Worm (Caenorhabditis elegans) whole organism, L2 larva: ENCODE data around the gene srg-27.

Experiments used
- blmp-1 ChIP-seq: sonication (generic microtip); optimal IDR thresholded peaks from 2 replicates; lab custom pipeline; 2017; ENCODE audit warnings: missing genetic modification characterization, mild to moderate bottlenecking, missing compliant biosample characterization, antibody characterized with exemption, moderate library complexity; ENCODE audit not compliant: insufficient read depth
- ceh-82 ChIP-seq: fragments of 150-350 bp; optimal IDR thresholded peaks from 2 replicates; lab custom pipeline; 2014; ENCODE audit warnings: missing biosample characterization, missing genetic modification characterization
- egl-27 ChIP-seq: sonication (generic microtip); optimal IDR thresholded peaks from 3 replicates; lab custom pipeline; 2017; ENCODE audit warnings: missing biosample characterization, missing genetic modification reagents, missing genetic modification characterization
- lin-39 ChIP-seq: fragments of 150-350 bp; optimal IDR thresholded peaks from 2 replicates; lab custom pipeline; 2014; ENCODE audit warnings: missing biosample characterization, missing genetic modification reagents, missing genetic modification characterization
- mab-5 ChIP-seq: fragments of 150-350 bp; optimal IDR thresholded peaks from 2 replicates; lab custom pipeline; 2014; ENCODE audit warnings: missing biosample characterization, missing genetic modification characterization
- nhr-11 ChIP-seq: fragments of 150-350 bp; optimal IDR thresholded peaks from 2 replicates; lab custom pipeline; 2014; ENCODE audit warnings: missing biosample characterization, missing genetic modification characterization
- nhr-12 ChIP-seq: fragments of 150-350 bp; optimal IDR thresholded peaks from 2 replicates; lab custom pipeline; 2014; ENCODE audit warnings: missing biosample characterization, missing genetic modification characterization
- nhr-77 ChIP-seq: fragments of 150-350 bp; optimal IDR thresholded peaks from 2 replicates; lab custom pipeline; 2014; ENCODE audit warnings: missing biosample characterization, missing genetic modification characterization
- snpc-4 ChIP-seq: fragments of 150-350 bp; optimal IDR thresholded peaks from 2 replicates; lab custom pipeline; 2014; ENCODE audit warnings: missing biosample characterization, missing genetic modification characterization
- unc-39 ChIP-seq: fragments of 150-350 bp; optimal IDR thresholded peaks from 2 replicates; lab custom pipeline; 2014; ENCODE audit warnings: missing biosample characterization, missing genetic modification characterization
- unc-62 ChIP-seq: fragments of 150-350 bp; optimal IDR thresholded peaks from 2 replicates; lab custom pipeline; 2014; ENCODE audit warnings: missing biosample characterization, missing genetic modification reagents, missing genetic modification characterization
- ztf-11 ChIP-seq: sonication (generic microtip); optimal IDR thresholded peaks from 2 replicates; lab custom pipeline; 2017; ENCODE audit warnings: missing biosample characterization, missing genetic modification characterization

DNA sequence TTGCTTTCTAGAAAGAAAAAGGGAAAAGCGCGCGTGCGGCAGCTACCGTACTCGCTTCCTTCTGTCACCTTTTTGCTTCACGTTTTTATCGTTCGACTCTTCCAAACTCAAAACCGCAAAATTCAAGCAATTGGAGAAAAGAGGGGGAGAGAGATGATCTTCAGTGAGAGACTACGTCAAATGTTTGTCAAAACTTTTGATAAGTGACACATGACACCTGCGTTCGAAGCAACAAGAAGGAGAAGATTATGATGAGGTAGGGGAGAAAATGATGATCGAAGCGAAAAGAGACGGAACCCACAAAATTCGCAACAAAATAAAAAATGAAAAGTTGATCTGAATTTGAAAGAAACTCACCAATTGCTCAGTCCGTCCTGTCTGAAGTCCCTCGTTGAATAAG is 21.2 kb upstream of the srg-27 start:
- TF ChIP-seq nhr-11 (tag; lab: Kevin White, UChicago) = no peak
- no peak for TF ChIP-seq unc-62 (GFP tag; lab: Kevin White, UChicago)
- TF ChIP-seq snpc-4 (tag; lab: Kevin White, UChicago) = no peak
- no peak for TF ChIP-seq nhr-77 (tag; lab: Kevin White, UChicago)
- no peak for TF ChIP-seq unc-39 (tag; lab: Kevin White, UChicago)
- TF ChIP-seq lin-39 = no peak
- TF ChIP-seq ztf-11 (tag; lab: Kevin White, UChicago) = no peak
- TF ChIP-seq blmp-1 (tag; lab: Kevin White, UChicago) = no peak
- TF ChIP-seq ceh-82 (tag; lab: Kevin White, UChicago) = no peak
- TF ChIP-seq egl-27 = no peak
- no peak for TF ChIP-seq mab-5 (tag; lab: Kevin White, UChicago)
- TF ChIP-seq nhr-12 = no peak
